Worm (Caenorhabditis elegans) whole organism, L2 larva: ENCODE data around the gene nhr-128.

Experiments
- aly-2 ChIP-seq: fragments of 150-350 bp; optimal IDR thresholded peaks from 2 replicates; lab custom pipeline; 2014; ENCODE audit warnings: missing biosample characterization, missing genetic modification characterization
- ceh-82 ChIP-seq: fragments of 150-350 bp; optimal IDR thresholded peaks from 2 replicates; lab custom pipeline; 2014; ENCODE audit warnings: missing biosample characterization, missing genetic modification characterization

ce11 chrV:2215352-2215751 lies 6.5 kb upstream of the nhr-128 start, which contains the start of gene nstp-8:
- TF ChIP-seq aly-2 (no peak), ceh-82 (tag; lab: Kevin White, UChicago) (no peak)
